Fruit fly (Drosophila melanogaster) whole organism, embryonic: ENCODE data around the gene Noa36.

Source experiments
- CG10209 ChIP-seq: fragments of 200-800 bp; sonication (Bioruptor generic); optimal IDR thresholded peaks from 3 replicates; lab custom pipeline; 2017; ENCODE audit warnings: missing biosample characterization, mild to moderate bottlenecking, missing genetic modification characterization, missing genetic modification reagents
- CG10543 ChIP-seq: fragments of 200-800 bp; sonication (Bioruptor generic); optimal IDR thresholded peaks from 3 replicates; lab custom pipeline; 2017; ENCODE audit warnings: missing biosample characterization, mild to moderate bottlenecking, missing genetic modification characterization, moderate library complexity
- CG11696 ChIP-seq: fragments of 200-800 bp; sonication (Bioruptor generic); IDR thresholded peaks from 2 replicates; pipeline ENCODE4 v1.3.6; 2022; ENCODE audit warnings: missing biosample characterization, missing genetic modification characterization
- CG12299 ChIP-seq: fragments of 200-800 bp; sonication (Bioruptor generic); optimal IDR thresholded peaks from 2 replicates; lab custom pipeline; 2018; ENCODE audit warnings: missing biosample characterization, mild to moderate bottlenecking, missing genetic modification characterization
- CG13287 ChIP-seq: fragments of 200-800 bp; sonication (Bioruptor generic); IDR thresholded peaks from 2 replicates; pipeline ENCODE4 v1.3.6; 2022; ENCODE audit warnings: missing biosample characterization, missing genetic modification characterization; ENCODE audit not compliant: partially characterized antibody
- CG15479 ChIP-seq: fragments of 200-800 bp; sonication (Bioruptor generic); optimal IDR thresholded peaks from 3 replicates; lab custom pipeline; 2019; ENCODE audit warnings: missing biosample characterization, mild to moderate bottlenecking, missing genetic modification characterization, moderate library complexity
- CG16815 ChIP-seq: fragments of 200-800 bp; sonication (Bioruptor generic); optimal IDR thresholded peaks from 3 replicates; lab custom pipeline; 2017; ENCODE audit warnings: missing biosample characterization, mild to moderate bottlenecking, missing genetic modification characterization
- CG17361 ChIP-seq: fragments of 200-800 bp; sonication (Bioruptor generic); IDR thresholded peaks from 3 replicates; pipeline ENCODE4 v1.3.6; 2022; ENCODE audit warnings: missing biosample characterization, missing genetic modification characterization
- CG17568 ChIP-seq: fragments of 200-800 bp; sonication (Bioruptor generic); optimal IDR thresholded peaks from 2 replicates; lab custom pipeline; 2018; ENCODE audit warnings: missing biosample characterization, mild to moderate bottlenecking, missing genetic modification characterization, moderate library complexity
- CG31224 ChIP-seq: fragments of 200-800 bp; sonication (Bioruptor generic); IDR thresholded peaks from 2 replicates; pipeline ENCODE4 v1.3.6; 2022; ENCODE audit warnings: missing biosample characterization, missing genetic modification characterization
- CG33213 ChIP-seq: fragments of 200-800 bp; sonication (Bioruptor generic); optimal IDR thresholded peaks from 3 replicates; lab custom pipeline; 2016; ENCODE audit warnings: missing biosample characterization, missing genetic modification characterization
- CG5953 ChIP-seq: fragments of 200-800 bp; sonication (Bioruptor generic); IDR thresholded peaks from 2 replicates; pipeline ENCODE4 v1.3.6; 2022; ENCODE audit warnings: missing biosample characterization, missing genetic modification characterization
- CG6175 ChIP-seq: fragments of 200-800 bp; sonication (Bioruptor generic); IDR thresholded peaks from 3 replicates; pipeline ENCODE4 v1.3.6; 2022; ENCODE audit warnings: missing biosample characterization, missing genetic modification characterization
- CG6689 ChIP-seq: fragments of 200-800 bp; sonication (Bioruptor generic); IDR thresholded peaks from 2 replicates; pipeline ENCODE4 v1.3.6; 2022; ENCODE audit warnings: missing biosample characterization, missing genetic modification characterization
- CG6791 ChIP-seq: fragments of 200-800 bp; sonication (Bioruptor generic); IDR thresholded peaks from 3 replicates; pipeline ENCODE4 v1.3.6; 2022; ENCODE audit warnings: missing biosample characterization, missing genetic modification characterization; ENCODE audit not compliant: partially characterized antibody
- CG6813 ChIP-seq: fragments of 200-800 bp; sonication (Bioruptor generic); optimal IDR thresholded peaks from 2 replicates; lab custom pipeline; 2017; ENCODE audit warnings: missing biosample characterization, missing genetic modification characterization, mild to moderate bottlenecking, moderate library complexity, missing genetic modification reagents
- CG6854 ChIP-seq: fragments of 200-800 bp; sonication (Bioruptor generic); optimal IDR thresholded peaks from 3 replicates; lab custom pipeline; 2017; ENCODE audit warnings: missing biosample characterization, mild to moderate bottlenecking, missing genetic modification characterization
- CG8359 ChIP-seq: fragments of 200-800 bp; sonication (Bioruptor generic); optimal IDR thresholded peaks from 2 replicates; lab custom pipeline; 2017; ENCODE audit warnings: missing biosample characterization, mild to moderate bottlenecking, missing genetic modification characterization, borderline replicate concordance
- D19A ChIP-seq: fragments of 200-800 bp; optimal IDR thresholded peaks from 3 replicates; lab custom pipeline; 2019; ENCODE audit warnings: missing biosample characterization, mild to moderate bottlenecking, missing genetic modification characterization, moderate library complexity
- ERR ChIP-seq: fragments of 200-800 bp; sonication (Bioruptor generic); optimal IDR thresholded peaks from 2 replicates; lab custom pipeline; 2016; ENCODE audit warnings: missing biosample characterization, missing genetic modification characterization
- Gsc ChIP-seq: fragments of 200-800 bp; sonication (Bioruptor generic); IDR thresholded peaks from 2 replicates; pipeline ENCODE4 v1.3.6; 2022; ENCODE audit warnings: missing biosample characterization, missing genetic modification characterization
- HLH3B ChIP-seq: fragments of 200-800 bp; sonication (Bioruptor generic); IDR thresholded peaks from 2 replicates; pipeline ENCODE4 v1.3.6; 2022; ENCODE audit warnings: missing biosample characterization, missing genetic modification characterization
- HmgZ ChIP-seq: fragments of 200-800 bp; sonication (Bioruptor generic); optimal IDR thresholded peaks from 2 replicates; lab custom pipeline; 2018; ENCODE audit warnings: missing biosample characterization, mild to moderate bottlenecking, missing genetic modification characterization
- MTF-1 ChIP-seq: fragments of 200-800 bp; sonication (Bioruptor generic); optimal IDR thresholded peaks from 2 replicates; lab custom pipeline; 2018; ENCODE audit warnings: missing biosample characterization, mild to moderate bottlenecking, missing genetic modification characterization, borderline replicate concordance
- NC2β ChIP-seq: fragments of 200-800 bp; sonication (Bioruptor generic); optimal IDR thresholded peaks from 2 replicates; lab custom pipeline; 2016; ENCODE audit warnings: missing biosample characterization, missing genetic modification characterization
- Nf-YC ChIP-seq: fragments of 200-800 bp; optimal IDR thresholded peaks from 3 replicates; lab custom pipeline; 2019; ENCODE audit warnings: missing biosample characterization, mild to moderate bottlenecking, missing genetic modification characterization, moderate library complexity
- Opbp ChIP-seq: fragments of 200-800 bp; sonication (Bioruptor generic); IDR thresholded peaks from 3 replicates; pipeline ENCODE4 v1.3.6; 2022; ENCODE audit warnings: missing biosample characterization, missing genetic modification characterization; ENCODE audit not compliant: partially characterized antibody
- PHDP ChIP-seq: fragments of 200-800 bp; sonication (Bioruptor generic); optimal IDR thresholded peaks from 3 replicates; lab custom pipeline; 2018; ENCODE audit warnings: missing biosample characterization, mild to moderate bottlenecking, missing genetic modification characterization, moderate library complexity
- abd-A ChIP-seq: fragments of 200-800 bp; sonication (Bioruptor generic); optimal IDR thresholded peaks from 3 replicates; lab custom pipeline; 2019; ENCODE audit warnings: missing biosample characterization, mild to moderate bottlenecking, missing genetic modification characterization, moderate library complexity
- aop ChIP-seq: fragments of 200-800 bp; sonication (Bioruptor generic); IDR thresholded peaks from 2 replicates; pipeline ENCODE4 v1.3.6; 2022; ENCODE audit warnings: missing biosample characterization, missing genetic modification characterization
- bowl ChIP-seq: fragments of 200-800 bp; sonication (Bioruptor generic); IDR thresholded peaks from 2 replicates; pipeline ENCODE4 v1.3.6; 2022; ENCODE audit warnings: missing biosample characterization, missing genetic modification characterization
- caup ChIP-seq: fragments of 200-800 bp; sonication (Bioruptor generic); optimal IDR thresholded peaks from 3 replicates; lab custom pipeline; 2017; ENCODE audit warnings: missing biosample characterization, mild to moderate bottlenecking, missing genetic modification characterization, moderate library complexity; ENCODE audit not compliant: severe bottlenecking
- dati ChIP-seq: fragments of 200-800 bp; sonication (Bioruptor generic); IDR thresholded peaks from 2 replicates; pipeline ENCODE4 v1.3.6; 2022; ENCODE audit warnings: missing biosample characterization, missing genetic modification characterization
- dimm ChIP-seq: fragments of 200-800 bp; sonication (Bioruptor generic); IDR thresholded peaks from 2 replicates; pipeline ENCODE4 v1.3.6; 2022; ENCODE audit warnings: missing biosample characterization, missing genetic modification characterization
- dm ChIP-seq: fragments of 200-800 bp; sonication (Bioruptor generic); optimal IDR thresholded peaks from 3 replicates; lab custom pipeline; 2016; ENCODE audit warnings: missing biosample characterization, missing genetic modification characterization
- dmrt11E ChIP-seq: fragments of 200-800 bp; sonication (Bioruptor generic); optimal IDR thresholded peaks from 3 replicates; lab custom pipeline; 2018; ENCODE audit warnings: missing biosample characterization, mild to moderate bottlenecking, missing genetic modification characterization, moderate library complexity
- dmrt99B ChIP-seq: fragments of 200-800 bp; sonication (Bioruptor generic); optimal IDR thresholded peaks from 2 replicates; lab custom pipeline; 2018; ENCODE audit warnings: missing biosample characterization, mild to moderate bottlenecking, missing genetic modification characterization, moderate library complexity
- fd96Cb ChIP-seq: fragments of 200-800 bp; sonication (Bioruptor generic); optimal IDR thresholded peaks from 2 replicates; lab custom pipeline; 2018; ENCODE audit warnings: missing biosample characterization, mild to moderate bottlenecking, missing genetic modification characterization, moderate library complexity
- ham ChIP-seq: fragments of 200-800 bp; sonication (Bioruptor generic); IDR thresholded peaks from 2 replicates; pipeline ENCODE4 v1.3.6; 2022; ENCODE audit warnings: missing biosample characterization, missing genetic modification characterization
- hbn ChIP-seq: fragments of 200-800 bp; sonication (Bioruptor generic); IDR thresholded peaks from 2 replicates; pipeline ENCODE4 v1.3.6; 2022; ENCODE audit warnings: missing biosample characterization, missing genetic modification characterization; ENCODE audit not compliant: partially characterized antibody
- ind ChIP-seq: fragments of 200-800 bp; sonication (Bioruptor generic); optimal IDR thresholded peaks from 3 replicates; lab custom pipeline; 2016; ENCODE audit warnings: missing biosample characterization, missing genetic modification characterization
- lola ChIP-seq, 3 experiments: fragments of >200 bp in 2 of 3; fragments of 200-800 bp in 1 of 3; sonication (Bioruptor generic) in 1 of 3; optimal IDR thresholded peaks; 2 replicates each; lab custom pipeline; 2017 to 2019; ENCODE audit warnings: missing biosample characterization in 3 of 3, missing genetic modification characterization in 3 of 3, mild to moderate bottlenecking in 1 of 3, moderate library complexity in 1 of 3
- pros ChIP-seq: fragments of 200-800 bp; sonication (Bioruptor generic); optimal IDR thresholded peaks from 3 replicates; lab custom pipeline; 2019; ENCODE audit warnings: missing biosample characterization, mild to moderate bottlenecking, missing genetic modification characterization, moderate library complexity
- sens ChIP-seq: fragments of 200-800 bp; sonication (Bioruptor generic); peaks from one replicate; lab custom pipeline; 2016; ENCODE audit warnings: missing biosample characterization, missing genetic modification characterization
- slou ChIP-seq: fragments of 200-800 bp; sonication (Bioruptor generic); optimal IDR thresholded peaks from 3 replicates; lab custom pipeline; 2016; ENCODE audit warnings: missing biosample characterization, missing genetic modification characterization
- wdn ChIP-seq: fragments of 200-800 bp; sonication (Bioruptor generic); IDR thresholded peaks from 2 replicates; pipeline ENCODE4 v1.3.6; 2022; ENCODE audit warnings: missing biosample characterization, missing genetic modification characterization
- wek ChIP-seq: fragments of 200-800 bp; sonication (Bioruptor generic); optimal IDR thresholded peaks from 3 replicates; lab custom pipeline; 2018; ENCODE audit warnings: missing biosample characterization, mild to moderate bottlenecking, missing genetic modification characterization, moderate library complexity

Noa36 gene

dm6 chr3R:28585076-28585821, 13.8 kb downstream of the Noa36 start, which contains the start of gene fkh (continued):
- no peak for TF ChIP-seq bowl (GFP tag; lab: Robert Waterston, UW)
- peak; percentile 51 for TF ChIP-seq D19A (tag; lab: Kevin White, UChicago)
- peak; percentile 92 for TF ChIP-seq ERR
- peak; percentile 100 for TF ChIP-seq Nf-YC (tag; lab: Kevin White, UChicago)
- no peak for TF ChIP-seq CG6791 (GFP tag; lab: Robert Waterston, UW)
- TF ChIP-seq CG17361: peak; percentile 50; the same call in 2 of the 3 replicates
- peak; percentile 81 for TF ChIP-seq PHDP
- peak; percentile 33 for TF ChIP-seq fd96Cb (tag; lab: Kevin White, UChicago)
- peak; percentile 88 for TF ChIP-seq NC2β
- TF ChIP-seq dimm (GFP tag; lab: Robert Waterston, UW): peak; percentile 26; the same call in 1 of the 2 replicates
- TF ChIP-seq CG8359 (GFP tag; lab: Kevin White, UChicago): peak; percentile 83
- TF ChIP-seq CG10543 (GFP tag; lab: Kevin White, UChicago): peak; percentile 99
- peak; percentile 96 for TF ChIP-seq CG6854 (GFP tag; lab: Kevin White, UChicago)
- peak; percentile 34 for TF ChIP-seq pros (GFP tag; lab: Kevin White, UChicago)
- peak; percentile 96 for TF ChIP-seq wek (GFP tag; lab: Kevin White, UChicago)
- TF ChIP-seq CG12299 (tag; lab: Kevin White, UChicago): peak; percentile 75
- no peak for TF ChIP-seq dati (GFP tag; lab: Robert Waterston, UW)
- TF ChIP-seq hbn (GFP tag; lab: Robert Waterston, UW): no peak
- TF ChIP-seq CG5953 (GFP tag; lab: Robert Waterston, UW): peak; percentile 75
- TF ChIP-seq abd-A (tag; lab: Kevin White, UChicago): peak; percentile 85
- peak; percentile 39 for TF ChIP-seq CG16815 (GFP tag; lab: Kevin White, UChicago)
- TF ChIP-seq lola (GFP tag; optimal IDR thresholded peaks at IDR 0.05; lab: Kevin White, UChicago): peak in 1 of 3 experiments; percentile 70
- peak; percentile 40 for TF ChIP-seq CG15479
- peak; percentile 69; the same call in 1 of the 2 replicates for TF ChIP-seq HLH3B (GFP tag; lab: Robert Waterston, UW)
- peak; percentile 40 for TF ChIP-seq ind (GFP tag; lab: Kevin White, UChicago)
- TF ChIP-seq CG17568 (GFP tag; lab: Kevin White, UChicago): peak; percentile 92
- TF ChIP-seq Opbp (GFP tag; lab: Robert Waterston, UW): no peak
- TF ChIP-seq CG33213 (GFP tag; lab: Kevin White, UChicago): peak; percentile 95
- peak; percentile 96 for TF ChIP-seq MTF-1 (GFP tag; lab: Kevin White, UChicago)
- peak; percentile 95 for TF ChIP-seq HmgZ
- peak; percentile 69 for TF ChIP-seq dm (GFP tag; lab: Kevin White, UChicago)
- TF ChIP-seq caup (GFP tag; lab: Kevin White, UChicago): peak; percentile 99
- peak; percentile 61; the same call in 1 of the 2 replicates for TF ChIP-seq ham
- peak; percentile 52 for TF ChIP-seq dmrt11E (tag; lab: Kevin White, UChicago)
- peak; percentile 79 for TF ChIP-seq dmrt99B
- 0 out of 3 replicates have a peak, but pooled peaks have one; percentile 61 for TF ChIP-seq CG6175
- no peak for TF ChIP-seq aop (GFP tag; lab: Robert Waterston, UW)
- TF ChIP-seq CG10209 (GFP tag; lab: Kevin White, UChicago): peak; percentile 97
- no peak for TF ChIP-seq Gsc
- TF ChIP-seq CG31224 (GFP tag; lab: Robert Waterston, UW): peak; percentile 45
- peak; percentile 37 for TF ChIP-seq CG13287 (GFP tag; lab: Robert Waterston, UW)
- TF ChIP-seq CG6813 (GFP tag; lab: Kevin White, UChicago): peak; percentile 98
- TF ChIP-seq wdn: peak; percentile 67
- TF ChIP-seq sens (GFP tag; lab: Kevin White, UChicago): peak; percentile 98
- TF ChIP-seq CG6689 (GFP tag; lab: Robert Waterston, UW): peak; percentile 57; the same call in 1 of the 2 replicates
- TF ChIP-seq CG11696: peak; percentile 67
- peak; percentile 65 for TF ChIP-seq slou (GFP tag; lab: Kevin White, UChicago)
